Worm (Caenorhabditis elegans) whole organism, midembryonic: ENCODE results near the gene epg-6.

ENCODE experiments used
- T22C8.4 ChIP-seq: fragments of 200-800 bp; sonication (Bioruptor generic); IDR thresholded peaks from 2 replicates; pipeline ENCODE4 v1.3.6; 2022; ENCODE audit warnings: missing genetic modification characterization, missing compliant biosample characterization
- cog-1 ChIP-seq: sonication (generic microtip); optimal IDR thresholded peaks from 2 replicates; lab custom pipeline; 2016; ENCODE audit warnings: missing genetic modification characterization, missing compliant biosample characterization
- flt-1 ChIP-seq: fragments of 200-800 bp; sonication (Bioruptor generic); IDR thresholded peaks from 2 replicates; pipeline ENCODE4 v1.3.6; 2022; ENCODE audit warnings: missing genetic modification characterization, missing compliant biosample characterization
- klf-2 ChIP-seq: fragments of 200-800 bp; sonication (Bioruptor generic); conservative IDR thresholded peaks from 2 replicates; pipeline ENCODE4 v1.3.6; 2022; ENCODE audit warnings: missing genetic modification reagents, missing genetic modification characterization, missing compliant biosample characterization
- med-1 ChIP-seq: sonication (generic microtip); optimal IDR thresholded peaks from 2 replicates; lab custom pipeline; 2017; ENCODE audit warnings: missing genetic modification characterization, mild to moderate bottlenecking, missing compliant biosample characterization, antibody characterized with exemption, missing genetic modification reagents; ENCODE audit not compliant: insufficient read depth
- ref-1 ChIP-seq: fragments of 200-800 bp; sonication (Bioruptor generic); conservative IDR thresholded peaks from 2 replicates; pipeline ENCODE4 v1.3.6; 2022; ENCODE audit warnings: missing genetic modification reagents, missing genetic modification characterization, missing compliant biosample characterization
- tab-1 ChIP-seq: fragments of 200-800 bp; sonication (Bioruptor generic); IDR thresholded peaks from 2 replicates; pipeline ENCODE4 v1.3.6; 2022; ENCODE audit warnings: missing genetic modification characterization, missing compliant biosample characterization
- ztf-23 ChIP-seq: fragments of 200-800 bp; sonication (Bioruptor generic); IDR thresholded peaks from 2 replicates; pipeline ENCODE4 v1.3.6; 2022; ENCODE audit warnings: missing genetic modification reagents, missing genetic modification characterization, missing compliant biosample characterization
- ztf-29 ChIP-seq: fragments of 200-800 bp; sonication (Bioruptor generic); IDR thresholded peaks from 2 replicates; pipeline ENCODE4 v1.3.6; 2022; ENCODE audit warnings: missing genetic modification reagents, missing genetic modification characterization, missing compliant biosample characterization

DNA sequence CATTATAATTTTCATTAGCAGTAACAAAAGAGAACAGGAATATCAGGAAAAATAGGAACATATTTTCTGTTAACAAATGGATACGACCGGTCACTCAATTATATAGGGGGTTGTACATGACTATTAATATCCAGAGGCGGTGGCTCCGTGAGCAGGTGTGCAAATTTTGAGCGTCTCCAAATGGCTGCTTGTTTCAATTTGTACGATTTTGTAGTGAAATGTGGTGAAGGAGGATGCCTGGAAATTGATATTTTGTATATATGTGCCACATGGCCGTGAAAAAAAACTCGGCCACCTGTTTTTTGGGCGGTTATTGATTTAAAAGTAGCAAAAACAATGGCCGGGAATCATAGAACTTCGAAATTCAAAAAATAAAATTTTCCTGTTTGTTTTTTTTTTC lies 7.3 kb downstream of the epg-6 start, which contains the start of gene Y45F3A.8:
- TF ChIP-seq med-1 (GFP tag; lab: Kevin White, UChicago) (no peak), flt-1 (GFP tag; lab: Robert Waterston, UW) (no peak), klf-2 (GFP tag; lab: Robert Waterston, UW) (no peak), T22C8.4 (GFP tag; lab: Robert Waterston, UW) (no peak), tab-1 (GFP tag; lab: Robert Waterston, UW) (no peak), cog-1 (no peak), ref-1 (GFP tag; lab: Robert Waterston, UW) (no peak), ztf-23 (GFP tag; lab: Robert Waterston, UW) (no peak), ztf-29 (GFP tag; lab: Robert Waterston, UW) (no peak)
